Worm (Caenorhabditis elegans) whole organism, late embryonic: Measurements from ENCODE around the gene srg-11.

Source experiments
- ama-1 ChIP-seq: fragments of 150-350 bp; optimal IDR thresholded peaks from 2 replicates; lab custom pipeline; 2014
- hlh-6 ChIP-seq: sonication (generic microtip); optimal IDR thresholded peaks from 2 replicates; lab custom pipeline; 2016; ENCODE audit warnings: missing genotype, missing genetic modification characterization, missing compliant biosample characterization
- odd-2 ChIP-seq: sonication (generic microtip); optimal IDR thresholded peaks from 2 replicates; lab custom pipeline; 2017; ENCODE audit warnings: antibody characterized with exemption, mild to moderate bottlenecking, missing genetic modification characterization, missing compliant biosample characterization
- pqm-1 ChIP-seq: sonication (generic microtip); optimal IDR thresholded peaks from 2 replicates; lab custom pipeline; 2016; ENCODE audit warnings: missing genetic modification characterization, missing compliant biosample characterization
- rnt-1 ChIP-seq: sonication (generic microtip); optimal IDR thresholded peaks from 2 replicates; lab custom pipeline; 2016; ENCODE audit warnings: missing genetic modification characterization, missing compliant biosample characterization

DNA sequence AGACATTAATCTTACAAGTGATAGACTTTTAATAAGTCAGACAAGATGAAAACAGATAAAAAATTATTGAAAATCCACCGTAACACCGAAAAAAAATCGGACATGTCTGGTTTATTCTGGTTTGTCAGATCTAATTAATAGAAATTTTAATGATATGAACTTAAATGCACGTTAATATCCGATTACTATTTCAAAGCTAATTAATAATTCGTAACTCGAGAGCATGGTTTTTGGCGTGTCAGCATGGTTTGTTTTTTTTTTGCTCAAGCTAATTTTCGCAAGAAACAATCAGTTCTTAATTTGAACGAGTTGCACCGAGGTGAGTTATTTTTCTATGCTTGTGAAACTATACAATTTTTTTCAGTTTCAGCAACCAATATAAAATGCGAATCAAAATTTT, 44.9 kb upstream of the srg-11 start, which contains the start of gene clec-153:
- no peak for TF ChIP-seq pqm-1 (tag; lab: Kevin White, UChicago)
- no peak for TF ChIP-seq rnt-1 (tag; lab: Kevin White, UChicago)
- no peak for TF ChIP-seq ama-1
- TF ChIP-seq hlh-6 (tag; lab: Kevin White, UChicago), result no peak
- TF ChIP-seq odd-2 (tag; lab: Kevin White, UChicago), result no peak
